Worm (Caenorhabditis elegans) whole organism, L1 larva: ENCODE results near the gene Y62H9A.12.

Experiments
- C04F5.9 ChIP-seq: sonication (generic microtip); optimal IDR thresholded peaks from 2 replicates; lab custom pipeline; 2016; ENCODE audit warnings: missing genetic modification characterization, missing compliant biosample characterization
- C16A3.4 ChIP-seq: fragments of 150-350 bp; optimal IDR thresholded peaks from 2 replicates; lab custom pipeline; 2014; ENCODE audit warnings: missing biosample characterization, missing genetic modification characterization
- F16B12.6 ChIP-seq: fragments of 150-350 bp; optimal IDR thresholded peaks from 2 replicates; lab custom pipeline; 2014; ENCODE audit warnings: missing biosample characterization, missing genetic modification characterization
- Y116A8C.19 ChIP-seq: sonication (generic microtip); optimal IDR thresholded peaks from 2 replicates; lab custom pipeline; 2016; ENCODE audit warnings: missing compliant biosample characterization, missing genetic modification characterization, borderline replicate concordance
- alr-1 ChIP-seq: fragments of 200-800 bp; sonication (Bioruptor generic); optimal IDR thresholded peaks from 2 replicates; lab custom pipeline; 2018; ENCODE audit warnings: borderline replicate concordance, mild to moderate bottlenecking, missing genetic modification characterization, missing compliant biosample characterization
- ama-1 ChIP-seq: fragments of 150-350 bp; optimal IDR thresholded peaks from 2 replicates; lab custom pipeline; 2014
- ceh-8 ChIP-seq: fragments of 200-800 bp; sonication (Bioruptor generic); optimal IDR thresholded peaks from 2 replicates; lab custom pipeline; 2018; ENCODE audit warnings: mild to moderate bottlenecking, missing genetic modification characterization, moderate library complexity, missing compliant biosample characterization
- ceh-82 ChIP-seq, 3 experiments: fragments of 150-350 bp in 1 of 3; sonication (generic microtip) in 2 of 3; optimal IDR thresholded peaks; 2 replicates each; lab custom pipeline; 2014 to 2017; ENCODE audit warnings: missing biosample characterization in 3 of 3, missing genetic modification characterization in 3 of 3
- ces-1 ChIP-seq: fragments of 150-350 bp; optimal IDR thresholded peaks from 2 replicates; lab custom pipeline; 2014; ENCODE audit warnings: missing biosample characterization, missing genetic modification reagents, missing genetic modification characterization
- efl-1 ChIP-seq, 4 experiments: fragments of 150-350 bp; optimal IDR thresholded peaks in 3 of 4; peaks in 1 of 4; 1 replicate in 1 of 4; 2 replicates in 3 of 4; lab custom pipeline; 2014; ENCODE audit warnings: missing biosample characterization in 2 of 4, missing genetic modification characterization in 2 of 4, missing genetic modification reagents in 2 of 4
- efl-3 ChIP-seq: fragments of 200-800 bp; sonication (Bioruptor generic); optimal IDR thresholded peaks from 2 replicates; lab custom pipeline; 2018; ENCODE audit warnings: mild to moderate bottlenecking, missing genetic modification characterization, missing compliant biosample characterization
- elt-2 ChIP-seq: sonication (generic microtip); optimal IDR thresholded peaks from 2 replicates; lab custom pipeline; 2016; ENCODE audit warnings: missing genetic modification characterization, mild to moderate bottlenecking, inconsistent platforms, missing compliant biosample characterization, missing genetic modification reagents
- fkh-10 ChIP-seq: sonication (generic microtip); optimal IDR thresholded peaks from 2 replicates; lab custom pipeline; 2017; ENCODE audit warnings: missing biosample characterization, missing genetic modification reagents, missing genetic modification characterization
- fkh-8 ChIP-seq: sonication (generic microtip); optimal IDR thresholded peaks from 2 replicates; lab custom pipeline; 2016; ENCODE audit warnings: mild to moderate bottlenecking, missing genetic modification characterization, missing compliant biosample characterization
- fos-1 ChIP-seq: fragments of 150-350 bp; optimal IDR thresholded peaks from 2 replicates; lab custom pipeline; 2014; ENCODE audit warnings: missing biosample characterization, missing genetic modification characterization
- hlh-17 ChIP-seq: fragments of 200-800 bp; sonication (Bioruptor generic); optimal IDR thresholded peaks from 2 replicates; lab custom pipeline; 2018; ENCODE audit warnings: missing genetic modification characterization, mild to moderate bottlenecking, missing compliant biosample characterization, moderate library complexity, borderline replicate concordance
- hpl-2 ChIP-seq: fragments of 150-350 bp; optimal IDR thresholded peaks from 2 replicates; lab custom pipeline; 2014; ENCODE audit warnings: missing biosample characterization, missing genetic modification reagents, missing genetic modification characterization
- isw-1 ChIP-seq: fragments of 200-800 bp; sonication (Bioruptor generic); IDR thresholded peaks from 2 replicates; pipeline ENCODE4 v1.3.6; 2022; ENCODE audit warnings: missing genetic modification characterization, missing compliant biosample characterization
- jun-1 ChIP-seq: fragments of 150-350 bp; optimal IDR thresholded peaks from 2 replicates; lab custom pipeline; 2014; ENCODE audit warnings: missing biosample characterization, missing genetic modification reagents, missing genetic modification characterization
- lin-13 ChIP-seq: fragments of 150-350 bp; optimal IDR thresholded peaks from 2 replicates; lab custom pipeline; 2014; ENCODE audit warnings: missing biosample characterization, missing genetic modification reagents, missing genetic modification characterization
- lin-14 ChIP-seq: fragments of 200-800 bp; sonication (Bioruptor generic); optimal IDR thresholded peaks from 2 replicates; lab custom pipeline; 2018; ENCODE audit warnings: mild to moderate bottlenecking, missing genetic modification characterization, moderate library complexity, missing compliant biosample characterization
- lin-15B ChIP-seq: fragments of 150-350 bp; sonication (generic microtip); optimal IDR thresholded peaks from 3 replicates; lab custom pipeline; 2014; ENCODE audit warnings: missing biosample characterization, missing genetic modification characterization
- lin-35 ChIP-seq, 2 experiments: fragments of 150-350 bp; optimal IDR thresholded peaks; 2 replicates each; lab custom pipeline; 2014; ENCODE audit warnings: missing biosample characterization in 2 of 2, missing genetic modification characterization in 2 of 2, missing genetic modification reagents in 2 of 2
- lin-39 ChIP-seq: fragments of 150-350 bp; optimal IDR thresholded peaks from 2 replicates; lab custom pipeline; 2014; ENCODE audit warnings: missing biosample characterization, missing genetic modification reagents, missing genetic modification characterization
- lsy-2 ChIP-seq, 2 experiments: fragments of 150-350 bp; optimal IDR thresholded peaks; 2 replicates each; lab custom pipeline; 2014; ENCODE audit warnings: missing biosample characterization in 2 of 2, missing genetic modification characterization in 2 of 2
- mab-9 ChIP-seq: fragments of 200-800 bp; sonication (Bioruptor generic); IDR thresholded peaks from 2 replicates; pipeline ENCODE4 v1.3.6; 2022; ENCODE audit warnings: missing genetic modification reagents, missing genetic modification characterization, missing compliant biosample characterization
- mdl-1 ChIP-seq, 2 experiments: fragments of 150-350 bp; optimal IDR thresholded peaks; 2 replicates each; lab custom pipeline; 2014 to 2017; ENCODE audit warnings: missing biosample characterization in 2 of 2, missing genetic modification characterization in 2 of 2, inconsistent platforms in 1 of 2
- mef-2 ChIP-seq: fragments of 150-350 bp; optimal IDR thresholded peaks from 2 replicates; lab custom pipeline; 2014; ENCODE audit warnings: missing biosample characterization, missing genetic modification characterization
- mep-1 ChIP-seq: fragments of 150-350 bp; optimal IDR thresholded peaks from 2 replicates; lab custom pipeline; 2014; ENCODE audit warnings: missing biosample characterization, missing genetic modification characterization
- nhr-20 ChIP-seq: sonication (generic microtip); optimal IDR thresholded peaks from 2 replicates; lab custom pipeline; 2016; ENCODE audit warnings: mild to moderate bottlenecking, missing genetic modification characterization, missing compliant biosample characterization
- nhr-47 ChIP-seq: sonication (generic microtip); optimal IDR thresholded peaks from 2 replicates; lab custom pipeline; 2016; ENCODE audit warnings: mild to moderate bottlenecking, missing genetic modification characterization, moderate library complexity, missing compliant biosample characterization
- nhr-77 ChIP-seq: fragments of 150-350 bp; optimal IDR thresholded peaks from 2 replicates; lab custom pipeline; 2014; ENCODE audit warnings: missing biosample characterization, missing genetic modification characterization
- nhr-85 ChIP-seq: sonication (generic microtip); peaks from one replicate; lab custom pipeline; 2016; ENCODE audit warnings: missing genetic modification characterization, inconsistent platforms, missing compliant biosample characterization
- nhr-90 ChIP-seq: sonication (generic microtip); optimal IDR thresholded peaks from 2 replicates; lab custom pipeline; 2016; ENCODE audit warnings: mild to moderate bottlenecking, missing genetic modification characterization, missing compliant biosample characterization; ENCODE audit not compliant: poor library complexity
- pag-3 ChIP-seq: sonication (generic microtip); optimal IDR thresholded peaks from 2 replicates; lab custom pipeline; 2017; ENCODE audit warnings: missing genetic modification characterization, mild to moderate bottlenecking, missing compliant biosample characterization, antibody characterized with exemption, borderline replicate concordance; ENCODE audit not compliant: insufficient read depth
- pqm-1 ChIP-seq: sonication (generic microtip); optimal IDR thresholded peaks from 3 replicates; lab custom pipeline; 2017; ENCODE audit warnings: missing biosample characterization, missing genetic modification characterization
- rnt-1 ChIP-seq: sonication (generic microtip); optimal IDR thresholded peaks from 2 replicates; lab custom pipeline; 2016; ENCODE audit warnings: mild to moderate bottlenecking, missing genetic modification characterization, moderate library complexity, missing compliant biosample characterization
- skn-1 ChIP-seq: fragments of 150-350 bp; optimal IDR thresholded peaks from 2 replicates; lab custom pipeline; 2014; ENCODE audit warnings: missing biosample characterization, missing genetic modification characterization
- sox-4 ChIP-seq: sonication (generic microtip); optimal IDR thresholded peaks from 2 replicates; lab custom pipeline; 2016; ENCODE audit warnings: missing genetic modification characterization, missing compliant biosample characterization
- sptf-1 ChIP-seq: fragments of 150-350 bp; optimal IDR thresholded peaks from 2 replicates; lab custom pipeline; 2014; ENCODE audit warnings: missing biosample characterization, missing genetic modification characterization
- sup-37 ChIP-seq: fragments of 200-800 bp; sonication (Bioruptor generic); optimal IDR thresholded peaks from 2 replicates; lab custom pipeline; 2018; ENCODE audit warnings: mild to moderate bottlenecking, missing genetic modification characterization, missing compliant biosample characterization
- swsn-7 ChIP-seq: sonication (generic microtip); optimal IDR thresholded peaks from 2 replicates; lab custom pipeline; 2016; ENCODE audit warnings: missing genetic modification characterization, missing compliant biosample characterization
- tbx-2 ChIP-seq: sonication (generic microtip); optimal IDR thresholded peaks from 2 replicates; lab custom pipeline; 2016; ENCODE audit warnings: missing genetic modification characterization, missing compliant biosample characterization
- unc-62 ChIP-seq: fragments of 150-350 bp; optimal IDR thresholded peaks from 2 replicates; lab custom pipeline; 2014; ENCODE audit warnings: missing biosample characterization, missing genetic modification reagents, missing genetic modification characterization
- unc-98 ChIP-seq: fragments of 200-800 bp; sonication (Bioruptor generic); IDR thresholded peaks from 2 replicates; pipeline ENCODE4 v1.3.6; 2022; ENCODE audit warnings: missing genetic modification characterization, missing compliant biosample characterization
- xbp-1 ChIP-seq: sonication (generic microtip); optimal IDR thresholded peaks from 2 replicates; lab custom pipeline; 2016; ENCODE audit warnings: missing genetic modification characterization, missing compliant biosample characterization
- zag-1 ChIP-seq: fragments of 150-350 bp; optimal IDR thresholded peaks from 2 replicates; lab custom pipeline; 2014; ENCODE audit warnings: missing biosample characterization, missing genetic modification characterization

Gene Y62H9A.12

ce11 chrX:11931559-11931958 lies 17.6 kb downstream of the Y62H9A.12 start, which contains the start of gene dot-1.4:
Gene dot-1.4 (minus strand): TSS chrX:11931659.
- TF ChIP-seq swsn-7 (tag; lab: Kevin White, UChicago) (no peak), elt-2 (tag; lab: Kevin White, UChicago) (no peak), pqm-1 (tag; lab: Kevin White, UChicago) (no peak), mef-2 (tag; lab: Kevin White, UChicago) (no peak), mab-9 (GFP tag; lab: Robert Waterston, UW) (no peak), sox-4 (no peak), ceh-8 (GFP tag; lab: Kevin White, UChicago) (no peak), efl-3 (no peak), xbp-1 (no peak), lin-35 (GFP tag; optimal IDR thresholded peaks at IDR 0.05; lab: Kevin White, UChicago) (no peak), unc-62 (GFP tag; lab: Kevin White, UChicago) (no peak), lin-39 (tag; lab: Kevin White, UChicago) (no peak), nhr-20 (tag; lab: Kevin White, UChicago) (no peak)

DNA sequence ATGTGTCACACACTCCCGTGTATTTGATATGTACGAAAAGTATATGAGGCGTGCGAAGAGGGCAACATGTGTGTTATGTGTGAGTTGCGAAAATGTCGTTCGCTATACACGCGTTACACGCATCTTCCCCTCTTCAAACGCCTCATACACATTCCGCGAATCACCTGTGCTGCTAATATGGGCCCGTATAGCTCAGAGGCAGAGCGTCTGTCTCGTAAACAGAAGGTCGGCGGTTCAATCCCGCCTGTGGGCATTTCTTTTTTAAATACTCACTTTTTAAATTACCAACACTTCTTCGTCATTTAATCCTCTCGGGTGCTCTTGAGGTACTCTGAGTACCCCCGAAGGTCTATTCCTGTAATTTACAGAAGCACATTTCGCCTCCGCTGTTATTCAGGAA lies 19.6 kb downstream of the Y62H9A.12 start:
- TF ChIP-seq F16B12.6 (tag; lab: Kevin White, UChicago) = no peak
- no peak for TF ChIP-seq lsy-2 (tag; optimal IDR thresholded peaks at IDR 0.05; lab: Kevin White, UChicago)
- TF ChIP-seq nhr-77 (tag; lab: Kevin White, UChicago) = no peak
- no peak for TF ChIP-seq pag-3 (tag; lab: Kevin White, UChicago)
- TF ChIP-seq unc-62 (GFP tag; lab: Kevin White, UChicago) = no peak
- TF ChIP-seq rnt-1 (tag; lab: Kevin White, UChicago) = no peak

DNA sequence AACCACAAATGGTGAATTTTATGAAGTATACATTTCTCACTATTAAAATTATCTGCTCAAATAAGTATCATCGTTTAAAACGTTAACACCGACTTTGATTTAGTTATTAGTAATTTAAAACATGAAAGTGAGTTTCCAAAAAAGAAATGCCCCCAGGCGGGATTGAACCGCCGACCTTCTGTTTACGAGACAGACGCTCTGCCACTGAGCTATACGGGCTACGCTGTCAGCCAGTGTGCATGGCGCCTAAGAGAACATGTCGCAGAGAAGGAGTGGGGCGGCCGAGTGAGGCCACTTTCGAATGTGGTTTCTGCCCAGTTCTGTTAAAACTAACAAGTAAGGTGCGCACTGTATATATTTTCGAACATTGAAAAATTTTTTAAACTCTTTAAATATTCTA lies 21.0 kb downstream of the Y62H9A.12 start:
- TF ChIP-seq elt-2 (tag; lab: Kevin White, UChicago) (peak; percentile 18), lin-39 (tag; lab: Kevin White, UChicago) (peak; percentile 0), nhr-85 (tag; lab: Kevin White, UChicago) (no peak), ceh-82 (tag; optimal IDR thresholded peaks at IDR 0.05; lab: Kevin White, UChicago) (peak; percentile 58 to 69 (median 63)), jun-1 (peak; percentile 43), isw-1 (GFP tag; lab: Robert Waterston, UW) (no peak), hlh-17 (no peak), ama-1 (lab: Kevin White, UChicago) (no peak), fkh-8 (peak; percentile 41), sptf-1 (tag; lab: Kevin White, UChicago) (no peak), C16A3.4 (tag; lab: Kevin White, UChicago) (peak; percentile 57), pag-3 (tag; lab: Kevin White, UChicago) (no peak), unc-98 (no peak), sox-4 (no peak), alr-1 (tag; lab: Kevin White, UChicago) (no peak), nhr-90 (peak; percentile 57), Y116A8C.19 (no peak), lin-15B (tag; lab: Kevin White, UChicago) (no peak), nhr-20 (tag; lab: Kevin White, UChicago) (peak; percentile 63), efl-1 (optimal IDR thresholded peaks at IDR 0.05; lab: Kevin White, UChicago) (peak; percentile 11 to 24), efl-1 (GFP tag; optimal IDR thresholded peaks at IDR 0.05 in 1 of 2; lab: Kevin White, UChicago) (peak in 1 of 2 experiments; percentile 91), skn-1 (tag; lab: Kevin White, UChicago) (peak; percentile 43), lin-14 (GFP tag; lab: Kevin White, UChicago) (peak; percentile 51), lin-13 (GFP tag; lab: Kevin White, UChicago) (no peak), rnt-1 (tag; lab: Kevin White, UChicago) (peak; percentile 67), hpl-2 (GFP tag; lab: Kevin White, UChicago) (no peak), nhr-47 (tag; lab: Kevin White, UChicago) (peak; percentile 78), sup-37 (no peak), zag-1 (tag; lab: Kevin White, UChicago) (no peak), mdl-1 (tag; optimal IDR thresholded peaks at IDR 0.05; lab: Kevin White, UChicago) (peak in 1 of 2 experiments; percentile 21), lin-35 (GFP tag; optimal IDR thresholded peaks at IDR 0.05; lab: Kevin White, UChicago) (peak; percentile 24 to 64), C04F5.9 (tag; lab: Kevin White, UChicago) (no peak), ces-1 (GFP tag; lab: Kevin White, UChicago) (no peak), mep-1 (tag; lab: Kevin White, UChicago) (peak; percentile 27), pqm-1 (tag; lab: Kevin White, UChicago) (no peak), fkh-10 (GFP tag; lab: Kevin White, UChicago) (peak; percentile 43), fos-1 (tag; lab: Kevin White, UChicago) (peak; percentile 10), tbx-2 (tag; lab: Kevin White, UChicago) (peak; percentile 43), unc-62 (GFP tag; lab: Kevin White, UChicago) (no peak)
